Worm (Caenorhabditis elegans): Measurements from ENCODE around the gene K03A1.4.

ce11 chrX:7340915-7341559, 42.5 kb upstream of the K03A1.4 start, which contains the start of gene C07D8.6:
- TF ChIP-seq ama-1 (optimal IDR thresholded peaks at IDR 0.05) (no peak), unc-62 (GFP tag; optimal IDR thresholded peaks at IDR 0.05 in 1 of 2) (peak in 1 of 2 experiments; percentile 28), unc-62 (tag; optimal IDR thresholded peaks at IDR 0.05) (no peak), php-3 (GFP tag; IDR thresholded peaks at IDR 0.05) (peak; percentile 58; the same call in 1 of the 2 replicates), cey-2 (tag; optimal IDR thresholded peaks at IDR 0.05; ENCODE audit: borderline replicate concordance, insufficient read depth) (no peak), pha-4 (GFP tag; IDR thresholded peaks at IDR 0.05) (no peak), pha-4 (tag; optimal IDR thresholded peaks at IDR 0.05) (no peak), nhr-6 (tag; optimal IDR thresholded peaks at IDR 0.05) (peak; percentile 60), ztf-7 (tag; optimal IDR thresholded peaks at IDR 0.05) (no peak), unc-130 (GFP tag; optimal IDR thresholded peaks at IDR 0.05) (no peak), unc-39 (tag; optimal IDR thresholded peaks at IDR 0.05) (no peak)
